Fruit fly (Drosophila melanogaster) whole organism, embryonic: ENCODE results near the gene Nepl4.

Source experiments
- Atf-2 ChIP-seq: fragments of 200-800 bp; sonication (Bioruptor generic); optimal IDR thresholded peaks from 2 replicates; lab custom pipeline; 2016; ENCODE audit warnings: missing biosample characterization, missing genetic modification characterization
- C15 ChIP-seq: fragments of 200-800 bp; sonication (Bioruptor generic); IDR thresholded peaks from 3 replicates; pipeline ENCODE4 v1.3.6; 2022; ENCODE audit warnings: missing biosample characterization, missing genetic modification characterization
- CG10431 ChIP-seq: fragments of 200-800 bp; sonication (Bioruptor generic); optimal IDR thresholded peaks from 3 replicates; lab custom pipeline; 2018; ENCODE audit warnings: missing biosample characterization, mild to moderate bottlenecking, missing genetic modification characterization
- CG11085 ChIP-seq: fragments of 200-800 bp; sonication (Bioruptor generic); IDR thresholded peaks from 2 replicates; pipeline ENCODE4 v1.3.6; 2022; ENCODE audit warnings: missing biosample characterization, missing genetic modification characterization
- CG11247 ChIP-seq: fragments of 200-800 bp; sonication (Bioruptor generic); IDR thresholded peaks from 2 replicates; pipeline ENCODE4 v1.3.6; 2022; ENCODE audit warnings: missing biosample characterization, missing genetic modification characterization
- CG14965 ChIP-seq: fragments of 200-800 bp; sonication (Bioruptor generic); optimal IDR thresholded peaks from 2 replicates; lab custom pipeline; 2016; ENCODE audit warnings: missing biosample characterization, missing genetic modification characterization, borderline replicate concordance
- CG15073 ChIP-seq: fragments of 200-800 bp; sonication (Bioruptor generic); optimal IDR thresholded peaks from 2 replicates; lab custom pipeline; 2016; ENCODE audit warnings: missing biosample characterization, missing genetic modification characterization
- CG15514 ChIP-seq: fragments of 200-800 bp; sonication (Bioruptor generic); optimal IDR thresholded peaks from 3 replicates; lab custom pipeline; 2017; ENCODE audit warnings: missing biosample characterization, missing genetic modification characterization, mild to moderate bottlenecking, moderate library complexity, missing genetic modification reagents
- CG17361 ChIP-seq: fragments of 200-800 bp; sonication (Bioruptor generic); IDR thresholded peaks from 3 replicates; pipeline ENCODE4 v1.3.6; 2022; ENCODE audit warnings: missing biosample characterization, missing genetic modification characterization
- CG2116 ChIP-seq: fragments of 200-800 bp; sonication (Bioruptor generic); optimal IDR thresholded peaks from 3 replicates; lab custom pipeline; 2018; ENCODE audit warnings: missing biosample characterization, mild to moderate bottlenecking, missing genetic modification characterization
- CG2875 ChIP-seq: fragments of 200-800 bp; sonication (Bioruptor generic); optimal IDR thresholded peaks from 2 replicates; lab custom pipeline; 2017; ENCODE audit warnings: missing biosample characterization, mild to moderate bottlenecking, missing genetic modification characterization, missing genetic modification reagents
- CG30431 ChIP-seq: fragments of 200-800 bp; sonication (Bioruptor generic); optimal IDR thresholded peaks from 2 replicates; lab custom pipeline; 2017; ENCODE audit warnings: missing biosample characterization, missing genetic modification characterization
- CG3163 ChIP-seq: fragments of 200-800 bp; sonication (Bioruptor generic); optimal IDR thresholded peaks from 3 replicates; lab custom pipeline; 2016; ENCODE audit warnings: missing biosample characterization, missing genetic modification characterization
- CG32767 ChIP-seq: fragments of 200-800 bp; sonication (Bioruptor generic); IDR thresholded peaks from 2 replicates; pipeline ENCODE4 v1.3.6; 2022; ENCODE audit warnings: missing biosample characterization, missing genetic modification characterization
- CG3407 ChIP-seq: fragments of 200-800 bp; sonication (Bioruptor generic); optimal IDR thresholded peaks from 2 replicates; lab custom pipeline; 2018; ENCODE audit warnings: missing biosample characterization, mild to moderate bottlenecking, missing genetic modification characterization
- CG4617 ChIP-seq: fragments of 200-800 bp; sonication (Bioruptor generic); optimal IDR thresholded peaks from 3 replicates; lab custom pipeline; 2016; ENCODE audit warnings: missing biosample characterization, missing genetic modification characterization, borderline replicate concordance
- CG7928 ChIP-seq: fragments of 200-800 bp; sonication (Bioruptor generic); optimal IDR thresholded peaks from 2 replicates; lab custom pipeline; 2017; ENCODE audit warnings: missing biosample characterization, mild to moderate bottlenecking, missing genetic modification characterization
- CG9932 ChIP-seq: fragments of 200-800 bp; sonication (Bioruptor generic); IDR thresholded peaks from 2 replicates; pipeline ENCODE4 v1.3.6; 2022; ENCODE audit warnings: missing biosample characterization, missing genetic modification characterization
- D19B ChIP-seq: fragments of 200-800 bp; sonication (Bioruptor generic); optimal IDR thresholded peaks from 2 replicates; lab custom pipeline; 2017; ENCODE audit warnings: missing biosample characterization, mild to moderate bottlenecking, missing genetic modification characterization
- Dip2 ChIP-seq: fragments of 200-800 bp; sonication (Bioruptor generic); IDR thresholded peaks from 2 replicates; pipeline ENCODE4 v1.3.6; 2022; ENCODE audit warnings: missing biosample characterization, missing genetic modification characterization
- Fer3 ChIP-seq: fragments of 200-800 bp; sonication (Bioruptor generic); optimal IDR thresholded peaks from 2 replicates; lab custom pipeline; 2018; ENCODE audit warnings: missing biosample characterization, mild to moderate bottlenecking, missing genetic modification characterization, moderate library complexity
- Jarid2 ChIP-seq: fragments of 200-800 bp; sonication (Bioruptor generic); optimal IDR thresholded peaks from 3 replicates; lab custom pipeline; 2017; ENCODE audit warnings: mild to moderate bottlenecking, missing biosample characterization, missing genetic modification reagents, missing genetic modification characterization
- MESR4 ChIP-seq: fragments of 200-800 bp; sonication (Bioruptor generic); optimal IDR thresholded peaks from 2 replicates; lab custom pipeline; 2018; ENCODE audit warnings: missing biosample characterization, mild to moderate bottlenecking, missing genetic modification characterization, moderate library complexity
- MTF-1 ChIP-seq: fragments of 200-800 bp; sonication (Bioruptor generic); optimal IDR thresholded peaks from 2 replicates; lab custom pipeline; 2018; ENCODE audit warnings: missing biosample characterization, mild to moderate bottlenecking, missing genetic modification characterization, borderline replicate concordance
- Max ChIP-seq: fragments of 200-800 bp; sonication (Bioruptor generic); optimal IDR thresholded peaks from 2 replicates; lab custom pipeline; 2016; ENCODE audit warnings: missing biosample characterization, mild to moderate bottlenecking, missing genetic modification characterization
- Med ChIP-seq: fragments of 200-800 bp; sonication (Bioruptor generic); peaks from one replicate; lab custom pipeline; 2016; ENCODE audit warnings: missing biosample characterization, missing genetic modification characterization, mild to moderate bottlenecking, inconsistent platforms, moderate library complexity
- NFAT ChIP-seq: fragments of 200-800 bp; sonication (Bioruptor generic); IDR thresholded peaks from 2 replicates; pipeline ENCODE4 v1.3.6; 2022; ENCODE audit warnings: missing biosample characterization, missing genetic modification characterization
- Neu2 ChIP-seq: fragments of 200-800 bp; sonication (Bioruptor generic); optimal IDR thresholded peaks from 3 replicates; lab custom pipeline; 2016; ENCODE audit warnings: missing biosample characterization, missing genetic modification characterization, borderline replicate concordance
- Opbp ChIP-seq: fragments of 200-800 bp; sonication (Bioruptor generic); IDR thresholded peaks from 3 replicates; pipeline ENCODE4 v1.3.6; 2022; ENCODE audit warnings: missing biosample characterization, missing genetic modification characterization; ENCODE audit not compliant: partially characterized antibody
- Stat92E ChIP-seq, 3 experiments: fragments of >200 bp in 2 of 3; fragments of 200-800 bp in 1 of 3; sonication (Bioruptor generic) in 1 of 3; optimal IDR thresholded peaks; 2 replicates each; lab custom pipeline; 2017 to 2019; ENCODE audit warnings: missing biosample characterization in 3 of 3, missing genetic modification characterization in 3 of 3, mild to moderate bottlenecking in 1 of 3, moderate library complexity in 1 of 3
- Usf ChIP-seq: fragments of 200-800 bp; sonication (Bioruptor generic); optimal IDR thresholded peaks from 2 replicates; lab custom pipeline; 2017; ENCODE audit warnings: missing genotype, missing biosample characterization, missing genetic modification characterization
- YL-1 ChIP-seq: fragments of 200-800 bp; sonication (Bioruptor generic); optimal IDR thresholded peaks from 3 replicates; lab custom pipeline; 2017; ENCODE audit warnings: missing biosample characterization, mild to moderate bottlenecking, missing genetic modification characterization
- ato ChIP-seq: fragments of 200-800 bp; sonication (Bioruptor generic); IDR thresholded peaks from 2 replicates; pipeline ENCODE4 v1.3.6; 2022; ENCODE audit warnings: missing biosample characterization, missing genetic modification characterization; ENCODE audit not compliant: partially characterized antibody
- bbx ChIP-seq: fragments of 200-800 bp; sonication (Bioruptor generic); IDR thresholded peaks from 2 replicates; pipeline ENCODE4 v1.3.6; 2022; ENCODE audit warnings: missing biosample characterization, missing genetic modification characterization; ENCODE audit not compliant: partially characterized antibody
- bigmax ChIP-seq: fragments of 200-800 bp; sonication (Bioruptor generic); optimal IDR thresholded peaks from 2 replicates; lab custom pipeline; 2018; ENCODE audit warnings: missing biosample characterization, mild to moderate bottlenecking, missing genetic modification characterization
- crp ChIP-seq, 2 experiments: fragments of 200-800 bp; sonication (Bioruptor generic); optimal IDR thresholded peaks; 2 replicates in 1 of 2; 3 replicates in 1 of 2; lab custom pipeline; 2017; ENCODE audit warnings: missing biosample characterization in 2 of 2, missing genetic modification characterization in 2 of 2, mild to moderate bottlenecking in 1 of 2, moderate library complexity in 1 of 2
- da ChIP-seq: fragments of 200-800 bp; sonication (Bioruptor generic); optimal IDR thresholded peaks from 2 replicates; lab custom pipeline; 2016; ENCODE audit warnings: missing biosample characterization, missing genetic modification characterization
- dati ChIP-seq: fragments of 200-800 bp; sonication (Bioruptor generic); IDR thresholded peaks from 2 replicates; pipeline ENCODE4 v1.3.6; 2022; ENCODE audit warnings: missing biosample characterization, missing genetic modification characterization
- disco-r ChIP-seq: fragments of 200-800 bp; sonication (Bioruptor generic); optimal IDR thresholded peaks from 2 replicates; lab custom pipeline; 2016; ENCODE audit warnings: missing biosample characterization, missing genetic modification characterization
- gcm ChIP-seq: fragments of 200-800 bp; sonication (Bioruptor generic); optimal IDR thresholded peaks from 2 replicates; lab custom pipeline; 2019; ENCODE audit warnings: missing biosample characterization, mild to moderate bottlenecking, missing genetic modification characterization, moderate library complexity
- insv ChIP-seq, 2 experiments: fragments of 200-800 bp; sonication (Bioruptor generic); optimal IDR thresholded peaks; 3 replicates each; lab custom pipeline; 2016 to 2018; ENCODE audit warnings: missing biosample characterization in 2 of 2, missing genetic modification characterization in 2 of 2
- kay ChIP-seq: fragments of 200-800 bp; sonication (Bioruptor generic); optimal IDR thresholded peaks from 2 replicates; lab custom pipeline; 2016; ENCODE audit warnings: missing biosample characterization, missing genetic modification characterization
- onecut ChIP-seq: fragments of 200-800 bp; sonication (Bioruptor generic); IDR thresholded peaks from 2 replicates; pipeline ENCODE4 v1.3.6; 2022; ENCODE audit warnings: missing biosample characterization, missing genetic modification characterization
- pan ChIP-seq, 4 experiments: fragments of >200 bp in 3 of 4; fragments of 200-800 bp in 1 of 4; sonication (Bioruptor generic) in 1 of 4; optimal IDR thresholded peaks in 3 of 4; IDR thresholded peaks in 1 of 4; 2 replicates each; pipeline versions ENCODE4 v1.3.6 to Lab custom; 2017 to 2022; ENCODE audit warnings: missing biosample characterization in 2 of 4, missing genetic modification characterization in 2 of 4, mixed read lengths in 1 of 4
- pum ChIP-seq: fragments of 200-800 bp; sonication (Bioruptor generic); optimal IDR thresholded peaks from 2 replicates; lab custom pipeline; 2016; ENCODE audit warnings: missing biosample characterization, missing genetic modification characterization
- sens ChIP-seq: fragments of 200-800 bp; sonication (Bioruptor generic); peaks from one replicate; lab custom pipeline; 2016; ENCODE audit warnings: missing biosample characterization, missing genetic modification characterization
- sr ChIP-seq: fragments of 200-800 bp; sonication (Bioruptor generic); IDR thresholded peaks from 3 replicates; pipeline ENCODE4 v1.3.6; 2022; ENCODE audit warnings: missing biosample characterization, missing genetic modification characterization
- tx ChIP-seq: fragments of 200-800 bp; sonication (Bioruptor generic); optimal IDR thresholded peaks from 2 replicates; lab custom pipeline; 2016; ENCODE audit warnings: missing biosample characterization, missing genetic modification characterization

Nepl4 gene

dm6 chr2L:6338367-6338975 lies 29.2 kb upstream of the Nepl4 start, which contains the start of the genes Pez and Cpr (continued):
- TF ChIP-seq bigmax (GFP tag; lab: Kevin White, UChicago): peak; percentile 5
- TF ChIP-seq CG30431 (GFP tag; lab: Kevin White, UChicago): no peak
- TF ChIP-seq pum: no peak
- TF ChIP-seq Stat92E (GFP tag; optimal IDR thresholded peaks at IDR 0.05; lab: Kevin White, UChicago): no peak
- peak; percentile 73 for TF ChIP-seq sens (GFP tag; lab: Kevin White, UChicago)
- no peak for TF ChIP-seq disco-r (GFP tag; lab: Kevin White, UChicago)
- TF ChIP-seq pan (optimal IDR thresholded peaks at IDR 0.05; lab: Kevin White, UChicago): no peak
- TF ChIP-seq pan (GFP tag; optimal IDR thresholded peaks at IDR 0.05 in 1 of 2, IDR thresholded peaks at IDR 0.05 in 1 of 2): peak in 1 of 2 experiments; percentile 24
- TF ChIP-seq NFAT (GFP tag; lab: Robert Waterston, UW): peak; percentile 67
- no peak for TF ChIP-seq YL-1 (GFP tag; lab: Kevin White, UChicago)
- peak; percentile 59 for TF ChIP-seq ato
- TF ChIP-seq MESR4 (GFP tag; lab: Kevin White, UChicago): peak; percentile 69
- peak; percentile 59 for TF ChIP-seq CG9932 (GFP tag; lab: Robert Waterston, UW)
- no peak for TF ChIP-seq Atf-2 (GFP tag; lab: Kevin White, UChicago)
- TF ChIP-seq bbx (GFP tag; lab: Robert Waterston, UW): peak; percentile 82
- no peak for TF ChIP-seq D19B
- TF ChIP-seq sr (GFP tag; lab: Robert Waterston, UW): peak; percentile 41; the same call in 1 of the 3 replicates
- no peak for TF ChIP-seq CG3407 (GFP tag; lab: Kevin White, UChicago)
- TF ChIP-seq onecut (GFP tag; lab: Robert Waterston, UW): peak; percentile 37; the same call in 1 of the 2 replicates
- TF ChIP-seq CG32767: no peak
- peak; percentile 21 for TF ChIP-seq Fer3 (tag; lab: Kevin White, UChicago)
- TF ChIP-seq kay: peak; percentile 4
- peak in 1 of 2 experiments; percentile 44 for TF ChIP-seq insv (GFP tag; optimal IDR thresholded peaks at IDR 0.05; lab: Kevin White, UChicago)
- TF ChIP-seq CG2875 (GFP tag; lab: Kevin White, UChicago): no peak
- TF ChIP-seq CG11247 (GFP tag; lab: Robert Waterston, UW): 0 out of 2 replicates have a peak, but pooled peaks have one; percentile 49
- no peak for TF ChIP-seq Usf (GFP tag; lab: Kevin White, UChicago)
- no peak for TF ChIP-seq CG17361 (GFP tag; lab: Robert Waterston, UW)
- TF ChIP-seq CG15073: no peak
- no peak for TF ChIP-seq CG4617 (GFP tag; lab: Kevin White, UChicago)
- TF ChIP-seq CG7928 (GFP tag; lab: Kevin White, UChicago): peak; percentile 38
- peak; percentile 68 for TF ChIP-seq CG15514 (GFP tag; lab: Kevin White, UChicago)
- peak; percentile 97 for TF ChIP-seq Med (GFP tag; lab: Kevin White, UChicago)
- peak; percentile 79 for TF ChIP-seq Jarid2
- TF ChIP-seq CG10431 (GFP tag; lab: Kevin White, UChicago): peak; percentile 32
- no peak for TF ChIP-seq Neu2
- no peak for TF ChIP-seq CG14965 (GFP tag; lab: Kevin White, UChicago)
- TF ChIP-seq C15 (GFP tag; lab: Robert Waterston, UW): 0 out of 3 replicates have a peak, but pooled peaks have one; percentile 25
- TF ChIP-seq da: no peak
- no peak for TF ChIP-seq crp (GFP tag; optimal IDR thresholded peaks at IDR 0.05; lab: Kevin White, UChicago)
- TF ChIP-seq gcm: no peak
- TF ChIP-seq dati (GFP tag; lab: Robert Waterston, UW): no peak
- peak; percentile 79 for TF ChIP-seq Opbp
- TF ChIP-seq CG2116 (GFP tag; lab: Kevin White, UChicago): peak; percentile 70
- TF ChIP-seq Dip2: peak; percentile 92
- TF ChIP-seq Max (GFP tag; lab: Kevin White, UChicago): peak; percentile 5
- TF ChIP-seq CG11085: no peak
- TF ChIP-seq CG3163: peak; percentile 4
- TF ChIP-seq tx (GFP tag; lab: Kevin White, UChicago): peak; percentile 0
- TF ChIP-seq MTF-1 (GFP tag; lab: Kevin White, UChicago): peak; percentile 64
